Fruit fly (Drosophila melanogaster) whole organism, embryonic: Measurements from ENCODE around the gene BTBD9.

Experiments used
- Bgb ChIP-seq: fragments of 200-800 bp; sonication (Bioruptor generic); IDR thresholded peaks from 2 replicates; pipeline ENCODE4 v1.3.6; 2022; ENCODE audit warnings: missing biosample characterization, missing genetic modification characterization; ENCODE audit not compliant: partially characterized antibody
- C15 ChIP-seq: fragments of 200-800 bp; sonication (Bioruptor generic); IDR thresholded peaks from 3 replicates; pipeline ENCODE4 v1.3.6; 2022; ENCODE audit warnings: missing biosample characterization, missing genetic modification characterization
- CG10209 ChIP-seq: fragments of 200-800 bp; sonication (Bioruptor generic); optimal IDR thresholded peaks from 3 replicates; lab custom pipeline; 2017; ENCODE audit warnings: missing biosample characterization, mild to moderate bottlenecking, missing genetic modification characterization, missing genetic modification reagents
- CG1233 ChIP-seq: fragments of 200-800 bp; sonication (Bioruptor generic); optimal IDR thresholded peaks from 4 replicates; lab custom pipeline; 2018; ENCODE audit warnings: missing biosample characterization, mild to moderate bottlenecking, missing genetic modification characterization
- CG12391 ChIP-seq: fragments of 200-800 bp; sonication (Bioruptor generic); optimal IDR thresholded peaks from 3 replicates; lab custom pipeline; 2018; ENCODE audit warnings: missing biosample characterization, mild to moderate bottlenecking, missing genetic modification characterization, moderate library complexity
- CG12659 ChIP-seq: fragments of 200-800 bp; sonication (Bioruptor generic); optimal IDR thresholded peaks from 3 replicates; lab custom pipeline; 2017; ENCODE audit warnings: mild to moderate bottlenecking, missing biosample characterization, missing genetic modification reagents, missing genetic modification characterization
- CG12769 ChIP-seq: fragments of 200-800 bp; sonication (Bioruptor generic); optimal IDR thresholded peaks from 2 replicates; lab custom pipeline; 2019; ENCODE audit warnings: missing biosample characterization, mild to moderate bottlenecking, missing genetic modification characterization, moderate library complexity
- CG15514 ChIP-seq: fragments of 200-800 bp; sonication (Bioruptor generic); optimal IDR thresholded peaks from 3 replicates; lab custom pipeline; 2017; ENCODE audit warnings: missing biosample characterization, missing genetic modification characterization, mild to moderate bottlenecking, moderate library complexity, missing genetic modification reagents
- CG1602 ChIP-seq: fragments of 200-800 bp; sonication (Bioruptor generic); optimal IDR thresholded peaks from 3 replicates; lab custom pipeline; 2016; ENCODE audit warnings: missing biosample characterization, missing genetic modification characterization
- CG1792 ChIP-seq: fragments of 200-800 bp; sonication (Bioruptor generic); optimal IDR thresholded peaks from 2 replicates; lab custom pipeline; 2016; ENCODE audit warnings: missing biosample characterization, missing genetic modification characterization
- CG18599 ChIP-seq: fragments of 200-800 bp; sonication (Bioruptor generic); optimal IDR thresholded peaks from 3 replicates; lab custom pipeline; 2017; ENCODE audit warnings: missing biosample characterization, missing genetic modification characterization, mild to moderate bottlenecking, moderate library complexity, missing genetic modification reagents
- CG3163 ChIP-seq: fragments of 200-800 bp; sonication (Bioruptor generic); optimal IDR thresholded peaks from 3 replicates; lab custom pipeline; 2016; ENCODE audit warnings: missing biosample characterization, missing genetic modification characterization
- CG32772 ChIP-seq: fragments of 200-800 bp; sonication (Bioruptor generic); IDR thresholded peaks from 2 replicates; pipeline ENCODE4 v1.3.6; 2022; ENCODE audit warnings: missing biosample characterization, missing genetic modification characterization
- CG5180 ChIP-seq: fragments of 200-800 bp; sonication (Bioruptor generic); optimal IDR thresholded peaks from 3 replicates; lab custom pipeline; 2017; ENCODE audit warnings: missing biosample characterization, missing genetic modification characterization, mild to moderate bottlenecking, moderate library complexity, missing genetic modification reagents
- CG6689 ChIP-seq: fragments of 200-800 bp; sonication (Bioruptor generic); IDR thresholded peaks from 2 replicates; pipeline ENCODE4 v1.3.6; 2022; ENCODE audit warnings: missing biosample characterization, missing genetic modification characterization
- CG6813 ChIP-seq: fragments of 200-800 bp; sonication (Bioruptor generic); optimal IDR thresholded peaks from 2 replicates; lab custom pipeline; 2017; ENCODE audit warnings: missing biosample characterization, missing genetic modification characterization, mild to moderate bottlenecking, moderate library complexity, missing genetic modification reagents
- CG7786 ChIP-seq: fragments of 200-800 bp; sonication (Bioruptor generic); optimal IDR thresholded peaks from 2 replicates; lab custom pipeline; 2016; ENCODE audit warnings: missing biosample characterization, missing genetic modification characterization
- CoRest ChIP-seq: fragments of 200-800 bp; sonication (Bioruptor generic); optimal IDR thresholded peaks from 3 replicates; lab custom pipeline; 2018; ENCODE audit warnings: missing biosample characterization, mild to moderate bottlenecking, missing genetic modification characterization, moderate library complexity
- D ChIP-seq, 2 experiments: fragments of 200-800 bp in 1 of 2; fragments of >200 bp in 1 of 2; sonication (Bioruptor generic) in 1 of 2; optimal IDR thresholded peaks; 2 replicates in 1 of 2; 3 replicates in 1 of 2; lab custom pipeline; 2017; ENCODE audit warnings: mild to moderate bottlenecking in 1 of 2, missing biosample characterization in 1 of 2, missing genetic modification characterization in 1 of 2, missing genetic modification reagents in 1 of 2
- Dek ChIP-seq: fragments of 200-800 bp; sonication (Bioruptor generic); optimal IDR thresholded peaks from 3 replicates; lab custom pipeline; 2019; ENCODE audit warnings: missing biosample characterization, mild to moderate bottlenecking, missing genetic modification characterization, moderate library complexity
- E2f2 ChIP-seq: fragments of 200-800 bp; sonication (Bioruptor generic); IDR thresholded peaks from 2 replicates; pipeline ENCODE4 v1.3.6; 2022; ENCODE audit warnings: missing biosample characterization, missing genetic modification characterization
- H15 ChIP-seq: fragments of 200-800 bp; sonication (Bioruptor generic); IDR thresholded peaks from 3 replicates; pipeline ENCODE4 v1.3.6; 2022; ENCODE audit warnings: missing biosample characterization, missing genetic modification characterization
- H2.0 ChIP-seq: fragments of 200-800 bp; sonication (Bioruptor generic); IDR thresholded peaks from 2 replicates; pipeline ENCODE4 v1.3.6; 2022; ENCODE audit warnings: missing biosample characterization, missing genetic modification characterization
- HHEX ChIP-seq: fragments of 200-800 bp; sonication (Bioruptor generic); optimal IDR thresholded peaks from 3 replicates; lab custom pipeline; 2017; ENCODE audit warnings: missing biosample characterization, mild to moderate bottlenecking, missing genetic modification characterization, missing genetic modification reagents
- Hey ChIP-seq: fragments of 200-800 bp; sonication (Bioruptor generic); optimal IDR thresholded peaks from 3 replicates; lab custom pipeline; 2018; ENCODE audit warnings: missing biosample characterization, mild to moderate bottlenecking, missing genetic modification characterization
- Hmx ChIP-seq: fragments of 200-800 bp; sonication (Bioruptor generic); optimal IDR thresholded peaks from 2 replicates; lab custom pipeline; 2016; ENCODE audit warnings: missing biosample characterization, missing genetic modification characterization
- Mad ChIP-seq: fragments of 200-800 bp; sonication (Bioruptor generic); optimal IDR thresholded peaks from 2 replicates; lab custom pipeline; 2016; ENCODE audit warnings: missing biosample characterization, missing genetic modification characterization
- Med ChIP-seq: fragments of 200-800 bp; sonication (Bioruptor generic); peaks from one replicate; lab custom pipeline; 2016; ENCODE audit warnings: missing biosample characterization, missing genetic modification characterization, mild to moderate bottlenecking, inconsistent platforms, moderate library complexity
- PHDP ChIP-seq: fragments of 200-800 bp; sonication (Bioruptor generic); optimal IDR thresholded peaks from 3 replicates; lab custom pipeline; 2018; ENCODE audit warnings: missing biosample characterization, mild to moderate bottlenecking, missing genetic modification characterization, moderate library complexity
- Ssrp ChIP-seq: fragments of 200-800 bp; sonication (Bioruptor generic); optimal IDR thresholded peaks from 2 replicates; lab custom pipeline; 2018; ENCODE audit warnings: missing biosample characterization, mild to moderate bottlenecking, missing genetic modification characterization, moderate library complexity
- al ChIP-seq: fragments of 200-800 bp; sonication (Bioruptor generic); IDR thresholded peaks from 2 replicates; pipeline ENCODE4 v1.3.6; 2022; ENCODE audit warnings: missing biosample characterization, missing genetic modification characterization
- ara ChIP-seq: fragments of 200-800 bp; sonication (Bioruptor generic); IDR thresholded peaks from 2 replicates; pipeline ENCODE4 v1.3.6; 2022; ENCODE audit warnings: missing biosample characterization, missing genetic modification characterization
- bab2 ChIP-seq: fragments of 200-800 bp; sonication (Bioruptor generic); optimal IDR thresholded peaks from 2 replicates; lab custom pipeline; 2016; ENCODE audit warnings: missing biosample characterization, missing genetic modification characterization
- chif ChIP-seq, 2 experiments: fragments of 200-800 bp; sonication (Bioruptor generic); optimal IDR thresholded peaks; 3 replicates each; lab custom pipeline; 2016; ENCODE audit warnings: missing biosample characterization in 2 of 2, missing genetic modification characterization in 2 of 2
- dm ChIP-seq: fragments of 200-800 bp; sonication (Bioruptor generic); optimal IDR thresholded peaks from 3 replicates; lab custom pipeline; 2016; ENCODE audit warnings: missing biosample characterization, missing genetic modification characterization
- ewg ChIP-seq: fragments of 200-800 bp; sonication (Bioruptor generic); optimal IDR thresholded peaks from 3 replicates; lab custom pipeline; 2017; ENCODE audit warnings: mild to moderate bottlenecking, missing biosample characterization, missing genetic modification reagents, missing genetic modification characterization
- gcm ChIP-seq: fragments of 200-800 bp; sonication (Bioruptor generic); optimal IDR thresholded peaks from 2 replicates; lab custom pipeline; 2019; ENCODE audit warnings: missing biosample characterization, mild to moderate bottlenecking, missing genetic modification characterization, moderate library complexity
- gem ChIP-seq: fragments of 200-800 bp; sonication (Bioruptor generic); optimal IDR thresholded peaks from 2 replicates; lab custom pipeline; 2019; ENCODE audit warnings: missing biosample characterization, mild to moderate bottlenecking, missing genetic modification characterization, moderate library complexity
- gsb-n ChIP-seq: fragments of 200-800 bp; sonication (Bioruptor generic); optimal IDR thresholded peaks from 3 replicates; lab custom pipeline; 2018; ENCODE audit warnings: missing biosample characterization, mild to moderate bottlenecking, missing genetic modification characterization
- hbn ChIP-seq: fragments of 200-800 bp; sonication (Bioruptor generic); IDR thresholded peaks from 2 replicates; pipeline ENCODE4 v1.3.6; 2022; ENCODE audit warnings: missing biosample characterization, missing genetic modification characterization; ENCODE audit not compliant: partially characterized antibody
- insv ChIP-seq, 2 experiments: fragments of 200-800 bp; sonication (Bioruptor generic); optimal IDR thresholded peaks; 3 replicates each; lab custom pipeline; 2016 to 2018; ENCODE audit warnings: missing biosample characterization in 2 of 2, missing genetic modification characterization in 2 of 2
- lilli ChIP-seq: fragments of 200-800 bp; sonication (Bioruptor generic); optimal IDR thresholded peaks from 3 replicates; lab custom pipeline; 2016; ENCODE audit warnings: missing biosample characterization, missing genetic modification characterization
- oc ChIP-seq: fragments of 200-800 bp; sonication (Bioruptor generic); optimal IDR thresholded peaks from 2 replicates; lab custom pipeline; 2018; ENCODE audit warnings: missing biosample characterization, mild to moderate bottlenecking, missing genetic modification characterization, moderate library complexity
- peb ChIP-seq: fragments of 200-800 bp; sonication (Bioruptor generic); IDR thresholded peaks from 2 replicates; pipeline ENCODE4 v1.3.6; 2022; ENCODE audit warnings: missing biosample characterization, missing genetic modification characterization
- pho ChIP-seq: fragments of 200-800 bp; sonication (Bioruptor generic); optimal IDR thresholded peaks from 2 replicates; lab custom pipeline; 2016; ENCODE audit warnings: missing biosample characterization, missing genetic modification characterization
- pros ChIP-seq: fragments of 200-800 bp; sonication (Bioruptor generic); optimal IDR thresholded peaks from 3 replicates; lab custom pipeline; 2019; ENCODE audit warnings: missing biosample characterization, mild to moderate bottlenecking, missing genetic modification characterization, moderate library complexity
- salm ChIP-seq: fragments of 200-800 bp; sonication (Bioruptor generic); optimal IDR thresholded peaks from 2 replicates; lab custom pipeline; 2018; ENCODE audit warnings: missing biosample characterization, mild to moderate bottlenecking, missing genetic modification characterization
- sna ChIP-seq: fragments of 200-800 bp; sonication (Bioruptor generic); IDR thresholded peaks from 2 replicates; pipeline ENCODE4 v1.3.6; 2022; ENCODE audit warnings: missing biosample characterization, missing genetic modification characterization; ENCODE audit not compliant: partially characterized antibody
- ttk ChIP-seq: fragments of 200-800 bp; sonication (Bioruptor generic); IDR thresholded peaks from 2 replicates; pipeline ENCODE4 v2.1.2; 2022; ENCODE audit warnings: missing biosample characterization, missing genetic modification characterization

The BTBD9 gene

dm6 chrX:10731801-10732200 lies 36.5 kb upstream of the BTBD9 start (continued):
- no peak for TF ChIP-seq D (optimal IDR thresholded peaks at IDR 0.05; lab: Kevin White, UChicago)
- peak; percentile 52 for TF ChIP-seq D (GFP tag; optimal IDR thresholded peaks at IDR 0.05; lab: Kevin White, UChicago)
- peak; percentile 59 for TF ChIP-seq gsb-n
- peak; percentile 82 for TF ChIP-seq CG18599 (GFP tag; lab: Kevin White, UChicago)
- peak; percentile 79 for TF ChIP-seq CG12391
- TF ChIP-seq al (GFP tag; lab: Robert Waterston, UW) = peak; percentile 22; the same call in 1 of the 2 replicates
- no peak for TF ChIP-seq Hey
- TF ChIP-seq E2f2 (GFP tag; lab: Robert Waterston, UW) = peak; percentile 23; the same call in 1 of the 2 replicates
- peak; percentile 38 for TF ChIP-seq Dek (tag; lab: Kevin White, UChicago)
- peak; percentile 10 to 46 for TF ChIP-seq chif (GFP tag; optimal IDR thresholded peaks at IDR 0.05; lab: Kevin White, UChicago)
- TF ChIP-seq ttk (GFP tag; lab: Robert Waterston, UW) = peak; percentile 40; the same call in 1 of the 2 replicates
- no peak for TF ChIP-seq C15
- TF ChIP-seq ewg = no peak
- no peak for TF ChIP-seq CG5180 (GFP tag; lab: Kevin White, UChicago)
- TF ChIP-seq dm (GFP tag; lab: Kevin White, UChicago) = peak; percentile 7
- TF ChIP-seq salm (tag; lab: Kevin White, UChicago) = peak; percentile 50
- 0 out of 2 replicates have a peak, but pooled peaks have one; percentile 16 for TF ChIP-seq H2.0 (GFP tag; lab: Robert Waterston, UW)
- peak; percentile 46 for TF ChIP-seq oc (tag; lab: Kevin White, UChicago)
- no peak for TF ChIP-seq Bgb
- peak; percentile 21 for TF ChIP-seq Hmx (GFP tag; lab: Kevin White, UChicago)
- no peak for TF ChIP-seq insv (GFP tag; optimal IDR thresholded peaks at IDR 0.05; lab: Kevin White, UChicago)
- TF ChIP-seq Ssrp (tag; lab: Kevin White, UChicago) = peak; percentile 64
- no peak for TF ChIP-seq hbn
- no peak for TF ChIP-seq ara (GFP tag; lab: Robert Waterston, UW)
- peak; percentile 84 for TF ChIP-seq gem
- TF ChIP-seq CG10209 (GFP tag; lab: Kevin White, UChicago) = peak; percentile 56
- TF ChIP-seq bab2 (GFP tag; lab: Kevin White, UChicago) = peak; percentile 32
- peak; percentile 68 for TF ChIP-seq PHDP (tag; lab: Kevin White, UChicago)
- TF ChIP-seq Med (GFP tag; lab: Kevin White, UChicago) = peak; percentile 44
- TF ChIP-seq CG1233 = peak; percentile 12
- TF ChIP-seq CG32772 (GFP tag; lab: Robert Waterston, UW) = no peak
- TF ChIP-seq H15 (GFP tag; lab: Robert Waterston, UW) = peak; percentile 48; the same call in 2 of the 3 replicates
- no peak for TF ChIP-seq CG1792 (GFP tag; lab: Kevin White, UChicago)
- no peak for TF ChIP-seq CG12769 (tag; lab: Kevin White, UChicago)
- TF ChIP-seq CG3163 (GFP tag; lab: Kevin White, UChicago) = no peak
- TF ChIP-seq peb = no peak
- TF ChIP-seq sna = no peak
- TF ChIP-seq pho (GFP tag; lab: Kevin White, UChicago) = peak; percentile 18
- TF ChIP-seq gcm (GFP tag; lab: Kevin White, UChicago) = peak; percentile 53
- TF ChIP-seq CG7786 (GFP tag; lab: Kevin White, UChicago) = peak; percentile 15
- peak; percentile 64 for TF ChIP-seq pros
- TF ChIP-seq lilli (GFP tag; lab: Kevin White, UChicago) = peak; percentile 59
- no peak for TF ChIP-seq CG15514 (GFP tag; lab: Kevin White, UChicago)
- peak; percentile 52 for TF ChIP-seq HHEX
- peak; percentile 70 for TF ChIP-seq CoRest
- peak; percentile 31 for TF ChIP-seq CG12659 (GFP tag; lab: Kevin White, UChicago)
- TF ChIP-seq CG1602 (GFP tag; lab: Kevin White, UChicago) = peak; percentile 46
- peak; percentile 59 for TF ChIP-seq CG6689 (GFP tag; lab: Robert Waterston, UW)
- TF ChIP-seq CG6813 (GFP tag; lab: Kevin White, UChicago) = peak; percentile 2
- no peak for TF ChIP-seq Mad (GFP tag; lab: Kevin White, UChicago)
